Fruit fly (Drosophila melanogaster): ENCODE measurements around the gene VhaPPA1-1.

Gene VhaPPA1-1

DNA sequence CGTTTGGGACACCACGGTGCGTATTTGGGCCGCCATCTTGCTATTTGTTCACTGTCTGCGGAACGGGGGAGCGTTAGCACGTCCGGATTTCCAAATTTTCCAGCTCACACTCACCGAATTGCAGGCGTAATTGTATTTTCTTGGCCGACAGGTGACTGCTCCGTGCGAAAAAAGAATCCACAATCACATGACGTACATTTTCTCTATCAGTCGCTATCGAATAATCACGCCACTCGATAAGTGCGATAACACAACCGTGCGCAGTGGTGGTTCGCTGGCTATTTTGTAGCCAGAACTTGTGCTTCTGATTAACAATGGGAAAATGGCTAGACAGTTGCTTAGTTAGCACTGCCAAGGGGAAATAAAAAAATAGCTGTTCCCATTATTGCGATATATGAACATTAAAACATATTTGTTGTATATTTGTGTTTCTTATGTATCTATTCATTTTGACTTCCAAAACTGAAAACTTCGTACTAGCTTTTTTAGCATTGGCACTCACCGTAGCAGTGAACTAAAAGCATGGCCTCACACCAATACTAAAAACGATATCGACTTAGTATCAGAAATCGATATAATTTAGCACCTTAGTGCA is at the start of gene VhaPPA1-1 (continued):
- no peak for TF ChIP-seq Dad (GFP tag; optimal IDR thresholded peaks at IDR 0.05)
- peak; percentile 65 for TF ChIP-seq CG17829 (tag; optimal IDR thresholded peaks at IDR 0.05)
- TF ChIP-seq CG33213 (GFP tag; optimal IDR thresholded peaks at IDR 0.05), result peak; percentile 15
- TF ChIP-seq Oaz (GFP tag; IDR thresholded peaks at IDR 0.05), result no peak
- no peak for TF ChIP-seq Dfd (GFP tag; optimal IDR thresholded peaks at IDR 0.05)
- no peak for TF ChIP-seq CG12236 (GFP tag; optimal IDR thresholded peaks at IDR 0.05)
- peak; percentile 84 for TF ChIP-seq pzg (GFP tag; optimal IDR thresholded peaks at IDR 0.05)
- no peak for TF ChIP-seq bigmax (GFP tag; optimal IDR thresholded peaks at IDR 0.05)
- peak; percentile 60; the same call in 1 of the 2 replicates for TF ChIP-seq E2f2 (GFP tag; IDR thresholded peaks at IDR 0.05)
- TF ChIP-seq Atf6 (GFP tag; IDR thresholded peaks at IDR 0.05), result no peak
- TF ChIP-seq CG30403 (GFP tag; optimal IDR thresholded peaks at IDR 0.05), result peak; percentile 28
- TF ChIP-seq cad (GFP tag; optimal IDR thresholded peaks at IDR 0.05), result no peak
- no peak for TF ChIP-seq her (GFP tag; optimal IDR thresholded peaks at IDR 0.05)
- no peak for TF ChIP-seq gro (GFP tag; optimal IDR thresholded peaks at IDR 0.05)
- peak; percentile 55 for TF ChIP-seq CG9797 (GFP tag; optimal IDR thresholded peaks at IDR 0.05)
- TF ChIP-seq cg (GFP tag; optimal IDR thresholded peaks at IDR 0.05), result no peak
- TF ChIP-seq CG6254 (GFP tag; optimal IDR thresholded peaks at IDR 0.05), result no peak
- TF ChIP-seq ranshi (GFP tag; IDR thresholded peaks at IDR 0.05), result no peak
- TF ChIP-seq gem (tag; optimal IDR thresholded peaks at IDR 0.05), result peak; percentile 36
- 0 out of 2 replicates have a peak, but pooled peaks have one; percentile 14 for TF ChIP-seq Ada2b (GFP tag; IDR thresholded peaks at IDR 0.05)
- TF ChIP-seq Myb (GFP tag; optimal IDR thresholded peaks at IDR 0.05), result peak; percentile 95
- no peak for TF ChIP-seq CG7372 (GFP tag; IDR thresholded peaks at IDR 0.05)
- TF ChIP-seq CG14441 (GFP tag; IDR thresholded peaks at IDR 0.05), result no peak
- TF ChIP-seq dm (GFP tag; optimal IDR thresholded peaks at IDR 0.05), result peak; percentile 56
- TF ChIP-seq CG8478 (optimal IDR thresholded peaks at IDR 0.05), result peak; percentile 57
- no peak for TF ChIP-seq CG18619 (GFP tag; optimal IDR thresholded peaks at IDR 0.05)
- TF ChIP-seq Lpt (GFP tag; optimal IDR thresholded peaks at IDR 0.05), result no peak
- no peak for TF ChIP-seq CG3847 (GFP tag; IDR thresholded peaks at IDR 0.05)
- peak; percentile 51 for TF ChIP-seq Tbp (GFP tag; optimal IDR thresholded peaks at IDR 0.05)
- no peak for TF ChIP-seq CG3281 (GFP tag; optimal IDR thresholded peaks at IDR 0.05)
- TF ChIP-seq CG4854 (GFP tag; optimal IDR thresholded peaks at IDR 0.05), result no peak
- TF ChIP-seq CG31224 (GFP tag; IDR thresholded peaks at IDR 0.05), result no peak
- TF ChIP-seq CG1024 (GFP tag; IDR thresholded peaks at IDR 0.05), result no peak
- TF ChIP-seq kah (GFP tag; optimal IDR thresholded peaks at IDR 0.05), result no peak
- TF ChIP-seq vfl (GFP tag; optimal IDR thresholded peaks at IDR 0.05), result no peak
- no peak for TF ChIP-seq chif (GFP tag; optimal IDR thresholded peaks at IDR 0.05)
- TF ChIP-seq crc (GFP tag; optimal IDR thresholded peaks at IDR 0.05), result no peak
- no peak for TF ChIP-seq nerfin-1 (tag; optimal IDR thresholded peaks at IDR 0.05)
- TF ChIP-seq bsh (GFP tag; optimal IDR thresholded peaks at IDR 0.05), result no peak
- TF ChIP-seq Dek (tag; optimal IDR thresholded peaks at IDR 0.05), result peak; percentile 5
- TF ChIP-seq otp (GFP tag; IDR thresholded peaks at IDR 0.05), result no peak
- peak; percentile 30 for TF ChIP-seq CG2120 (GFP tag; optimal IDR thresholded peaks at IDR 0.05)
- TF ChIP-seq pnt (GFP tag; optimal IDR thresholded peaks at IDR 0.05), result no peak
- TF ChIP-seq bbx (GFP tag; IDR thresholded peaks at IDR 0.05; ENCODE audit: partially characterized antibody), result 0 out of 2 replicates have a peak, but pooled peaks have one; percentile 20
- TF ChIP-seq CG10565 (GFP tag; optimal IDR thresholded peaks at IDR 0.05), result no peak
- TF ChIP-seq amos (GFP tag; IDR thresholded peaks at IDR 0.05; ENCODE audit: partially characterized antibody), result peak; percentile 40; the same call in 1 of the 2 replicates
- no peak for TF ChIP-seq CG3726 (GFP tag; IDR thresholded peaks at IDR 0.05)
- no peak for TF ChIP-seq CG8089 (GFP tag; optimal IDR thresholded peaks at IDR 0.05)
- TF ChIP-seq schlank (tag; optimal IDR thresholded peaks at IDR 0.05), result no peak
- peak; percentile 62 for TF ChIP-seq CG13624 (GFP tag; optimal IDR thresholded peaks at IDR 0.05)
- no peak for TF ChIP-seq Bteb2 (GFP tag; optimal IDR thresholded peaks at IDR 0.05)
- peak; percentile 66 for TF ChIP-seq CG10267 (tag; optimal IDR thresholded peaks at IDR 0.05)

Measured in whole organism, embryonic.